Fruit fly (Drosophila melanogaster) whole organism, embryonic: ENCODE data around the gene a10.
A peak's percentile ranks its signal among the peaks of the same experiment; 100 is the strongest.

Source experiments
- ATbp ChIP-seq: fragments of 200-800 bp; sonication (Bioruptor generic); optimal IDR thresholded peaks from 2 replicates; lab custom pipeline; 2017; ENCODE audit warnings: missing biosample characterization, mild to moderate bottlenecking, missing genetic modification characterization, missing genetic modification reagents
- Bgb ChIP-seq: fragments of 200-800 bp; sonication (Bioruptor generic); IDR thresholded peaks from 2 replicates; pipeline ENCODE4 v1.3.6; 2022; ENCODE audit warnings: missing biosample characterization, missing genetic modification characterization; ENCODE audit not compliant: partially characterized antibody
- CG14710 ChIP-seq: fragments of 200-800 bp; sonication (Bioruptor generic); optimal IDR thresholded peaks from 3 replicates; lab custom pipeline; 2019; ENCODE audit warnings: missing biosample characterization, mild to moderate bottlenecking, missing genetic modification characterization, moderate library complexity
- CG14860 ChIP-seq: fragments of 200-800 bp; sonication (Bioruptor generic); IDR thresholded peaks from 3 replicates; pipeline ENCODE4 v1.3.6; 2022; ENCODE audit warnings: missing biosample characterization, missing genetic modification characterization; ENCODE audit not compliant: partially characterized antibody
- CG16813 ChIP-seq: fragments of 200-800 bp; sonication (Bioruptor generic); IDR thresholded peaks from 3 replicates; pipeline ENCODE4 v1.3.6; 2022; ENCODE audit warnings: missing biosample characterization, missing genetic modification characterization; ENCODE audit not compliant: partially characterized antibody
- CG2116 ChIP-seq: fragments of 200-800 bp; sonication (Bioruptor generic); optimal IDR thresholded peaks from 3 replicates; lab custom pipeline; 2018; ENCODE audit warnings: missing biosample characterization, mild to moderate bottlenecking, missing genetic modification characterization
- CG30431 ChIP-seq: fragments of 200-800 bp; sonication (Bioruptor generic); optimal IDR thresholded peaks from 2 replicates; lab custom pipeline; 2017; ENCODE audit warnings: missing biosample characterization, missing genetic modification characterization
- CG3726 ChIP-seq: fragments of 200-800 bp; sonication (Bioruptor generic); IDR thresholded peaks from 3 replicates; pipeline ENCODE4, ENCODE4 v1.3.6; 2022; ENCODE audit warnings: missing biosample characterization, missing genetic modification characterization
- CG6791 ChIP-seq: fragments of 200-800 bp; sonication (Bioruptor generic); IDR thresholded peaks from 3 replicates; pipeline ENCODE4 v1.3.6; 2022; ENCODE audit warnings: missing biosample characterization, missing genetic modification characterization; ENCODE audit not compliant: partially characterized antibody
- CG7963 ChIP-seq: fragments of 200-800 bp; sonication (Bioruptor generic); IDR thresholded peaks from 3 replicates; pipeline ENCODE4 v1.3.6; 2022; ENCODE audit warnings: missing biosample characterization, missing genetic modification characterization; ENCODE audit not compliant: partially characterized antibody
- Dll ChIP-seq: fragments of 200-800 bp; sonication (Bioruptor generic); IDR thresholded peaks from 4 replicates; pipeline ENCODE4 v1.3.6; 2022; ENCODE audit warnings: missing biosample characterization, missing genetic modification characterization; ENCODE audit not compliant: partially characterized antibody
- Dp ChIP-seq: fragments of 200-800 bp; sonication (Bioruptor generic); optimal IDR thresholded peaks from 2 replicates; lab custom pipeline; 2018; ENCODE audit warnings: missing biosample characterization, mild to moderate bottlenecking, missing genetic modification characterization, moderate library complexity
- Ets65A ChIP-seq: fragments of 200-800 bp; sonication (Bioruptor generic); peaks from one replicate; lab custom pipeline; 2016; ENCODE audit warnings: missing biosample characterization, missing genetic modification characterization
- Gsc ChIP-seq: fragments of 200-800 bp; sonication (Bioruptor generic); IDR thresholded peaks from 2 replicates; pipeline ENCODE4 v1.3.6; 2022; ENCODE audit warnings: missing biosample characterization, missing genetic modification characterization
- HLH4C ChIP-seq: fragments of 200-800 bp; sonication (Bioruptor generic); IDR thresholded peaks from 3 replicates; pipeline ENCODE4 v1.3.6; 2022; ENCODE audit warnings: missing biosample characterization, missing genetic modification characterization; ENCODE audit not compliant: partially characterized antibody
- MBD-R2 ChIP-seq: fragments of 200-800 bp; sonication (Bioruptor generic); IDR thresholded peaks from 2 replicates; pipeline ENCODE4 v1.3.6; 2022; ENCODE audit warnings: missing biosample characterization, missing genetic modification characterization
- MESR4 ChIP-seq: fragments of 200-800 bp; sonication (Bioruptor generic); optimal IDR thresholded peaks from 2 replicates; lab custom pipeline; 2018; ENCODE audit warnings: missing biosample characterization, mild to moderate bottlenecking, missing genetic modification characterization, moderate library complexity
- Mrtf ChIP-seq: fragments of 200-800 bp; sonication (Bioruptor generic); IDR thresholded peaks from 3 replicates; pipeline ENCODE4 v1.3.6; 2022; ENCODE audit warnings: missing biosample characterization, missing genetic modification characterization
- Myb ChIP-seq: fragments of 200-800 bp; sonication (Bioruptor generic); optimal IDR thresholded peaks from 2 replicates; lab custom pipeline; 2016; ENCODE audit warnings: missing biosample characterization, missing genetic modification characterization
- Opbp ChIP-seq: fragments of 200-800 bp; sonication (Bioruptor generic); IDR thresholded peaks from 3 replicates; pipeline ENCODE4 v1.3.6; 2022; ENCODE audit warnings: missing biosample characterization, missing genetic modification characterization; ENCODE audit not compliant: partially characterized antibody
- Rfx ChIP-seq: fragments of 200-800 bp; sonication (Bioruptor generic); IDR thresholded peaks from 2 replicates; pipeline ENCODE4 v1.3.6; 2022; ENCODE audit warnings: missing biosample characterization, missing genetic modification characterization
- Scr ChIP-seq: fragments of 200-800 bp; sonication (Bioruptor generic); IDR thresholded peaks from 2 replicates; pipeline ENCODE4 v1.3.6; 2022; ENCODE audit warnings: missing biosample characterization, missing genetic modification characterization; ENCODE audit not compliant: partially characterized antibody
- ci ChIP-seq: fragments of 200-800 bp; sonication (Bioruptor generic); IDR thresholded peaks from 3 replicates; pipeline ENCODE4 v1.3.6; 2022; ENCODE audit warnings: missing biosample characterization, missing genetic modification characterization
- crp ChIP-seq, 2 experiments: fragments of 200-800 bp; sonication (Bioruptor generic); optimal IDR thresholded peaks; 2 replicates in 1 of 2; 3 replicates in 1 of 2; lab custom pipeline; 2017; ENCODE audit warnings: missing biosample characterization in 2 of 2, missing genetic modification characterization in 2 of 2, mild to moderate bottlenecking in 1 of 2, moderate library complexity in 1 of 2
- grau ChIP-seq: fragments of 200-800 bp; optimal IDR thresholded peaks from 3 replicates; lab custom pipeline; 2019; ENCODE audit warnings: missing biosample characterization, mild to moderate bottlenecking, missing genetic modification characterization, moderate library complexity
- hb ChIP-seq: fragments of 200-800 bp; sonication (Bioruptor generic); IDR thresholded peaks from 3 replicates; pipeline ENCODE4 v1.3.6; 2022; ENCODE audit warnings: missing biosample characterization, missing genetic modification characterization; ENCODE audit not compliant: partially characterized antibody
- hbn ChIP-seq: fragments of 200-800 bp; sonication (Bioruptor generic); IDR thresholded peaks from 2 replicates; pipeline ENCODE4 v1.3.6; 2022; ENCODE audit warnings: missing biosample characterization, missing genetic modification characterization; ENCODE audit not compliant: partially characterized antibody
- hth ChIP-seq: fragments of >200 bp; optimal IDR thresholded peaks from 2 replicates; lab custom pipeline; 2017; ENCODE audit warnings: inconsistent platforms
- insv ChIP-seq, 2 experiments: fragments of 200-800 bp; sonication (Bioruptor generic); optimal IDR thresholded peaks; 3 replicates each; lab custom pipeline; 2016 to 2018; ENCODE audit warnings: missing biosample characterization in 2 of 2, missing genetic modification characterization in 2 of 2
- pan ChIP-seq, 4 experiments: fragments of >200 bp in 3 of 4; fragments of 200-800 bp in 1 of 4; sonication (Bioruptor generic) in 1 of 4; optimal IDR thresholded peaks in 3 of 4; IDR thresholded peaks in 1 of 4; 2 replicates each; pipeline versions ENCODE4 v1.3.6 to Lab custom; 2017 to 2022; ENCODE audit warnings: missing biosample characterization in 2 of 4, missing genetic modification characterization in 2 of 4, mixed read lengths in 1 of 4
- stwl ChIP-seq: fragments of 200-800 bp; sonication (Bioruptor generic); optimal IDR thresholded peaks from 3 replicates; lab custom pipeline; 2018; ENCODE audit warnings: missing biosample characterization, mild to moderate bottlenecking, missing genetic modification characterization, moderate library complexity
- tup ChIP-seq: fragments of 200-800 bp; sonication (Bioruptor generic); optimal IDR thresholded peaks from 2 replicates; lab custom pipeline; 2016; ENCODE audit warnings: missing biosample characterization, mild to moderate bottlenecking, missing genetic modification characterization, moderate library complexity
- unc-4 ChIP-seq: fragments of 200-800 bp; sonication (Bioruptor generic); IDR thresholded peaks from 2 replicates; pipeline ENCODE4 v1.3.6; 2022; ENCODE audit warnings: missing biosample characterization, missing genetic modification characterization; ENCODE audit not compliant: partially characterized antibody
- zen2 ChIP-seq: fragments of 200-800 bp; sonication (Bioruptor generic); IDR thresholded peaks from 3 replicates; pipeline ENCODE4 v1.3.6; 2022; ENCODE audit warnings: missing biosample characterization, missing genetic modification characterization; ENCODE audit not compliant: partially characterized antibody

a10 gene

DNA sequence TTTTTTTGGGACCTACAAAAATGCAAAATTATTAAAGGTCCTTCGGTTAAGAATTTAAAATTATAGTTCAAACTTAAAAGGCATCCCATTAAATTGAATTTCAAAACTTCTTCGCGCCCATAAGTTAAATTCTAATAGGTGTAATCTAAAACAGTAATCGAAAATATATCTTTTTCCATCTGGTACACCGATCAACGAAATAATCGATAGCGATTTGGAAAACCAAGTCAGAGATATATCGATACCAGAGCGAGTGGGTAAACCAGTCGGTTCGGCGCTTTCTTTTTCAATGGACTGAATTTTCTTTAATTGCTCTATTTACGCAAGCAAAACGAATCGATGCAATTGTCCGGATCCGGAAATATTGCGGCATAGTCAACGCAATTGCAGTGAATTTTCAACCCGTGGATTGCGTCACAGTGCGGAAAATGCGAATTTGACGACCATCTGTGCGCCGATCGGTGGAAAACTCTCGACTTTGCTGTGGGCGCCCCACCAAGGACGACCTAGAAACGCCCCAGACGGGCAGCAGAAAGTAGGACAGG, 626 bp upstream of the a10 start, which contains the start of gene Fit2 (continued):
- TF ChIP-seq Ets65A (no peak), CG14710 (tag; lab: Kevin White, UChicago) (peak; percentile 76), Mrtf (GFP tag; lab: Robert Waterston, UW) (no peak), stwl (tag; lab: Kevin White, UChicago) (peak; percentile 71), CG3726 (GFP tag; lab: Robert Waterston, UW) (no peak), hbn (GFP tag; lab: Robert Waterston, UW) (peak; percentile 95), CG7963 (peak; percentile 100), ATbp (GFP tag; lab: Kevin White, UChicago) (no peak), zen2 (GFP tag; lab: Robert Waterston, UW) (peak; percentile 100), insv (GFP tag; optimal IDR thresholded peaks at IDR 0.05; lab: Kevin White, UChicago) (no peak), tup (GFP tag; lab: Kevin White, UChicago) (no peak), hb (peak; percentile 100), Dll (GFP tag; lab: Robert Waterston, UW) (peak; percentile 95), CG16813 (peak; percentile 95), CG2116 (peak; percentile 91), hth (lab: Kevin White, UChicago) (no peak), Myb (GFP tag; lab: Kevin White, UChicago) (peak; percentile 65), CG14860 (peak; percentile 99), Gsc (no peak), CG6791 (GFP tag; lab: Robert Waterston, UW) (peak; percentile 99)

DNA sequence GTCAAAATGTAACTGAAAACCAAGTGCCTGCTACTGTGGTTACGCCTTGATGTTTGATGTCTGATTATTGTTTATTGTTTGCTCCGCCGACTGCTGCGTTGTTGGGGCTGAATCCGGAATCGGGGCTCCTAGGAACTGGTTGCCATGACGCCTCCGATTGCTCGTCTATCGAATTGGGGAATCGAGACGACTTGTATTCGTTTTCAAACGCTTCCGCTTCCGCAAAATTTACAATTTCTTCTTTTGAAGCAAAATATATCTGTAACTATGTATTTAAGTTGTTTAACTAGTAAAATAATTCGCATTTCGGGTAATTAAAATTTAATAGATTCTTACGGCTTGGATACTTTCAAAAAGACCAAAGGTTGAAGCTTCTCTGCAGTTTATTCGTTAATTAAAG, 785 bp downstream of the a10 start, which contains the start of gene CG6652:
Gene CG6652, minus strand, starts transcription at position 101 of the 400 bp plus-strand sequence.
- TF ChIP-seq crp (GFP tag; optimal IDR thresholded peaks at IDR 0.05; lab: Kevin White, UChicago), result no peak
- TF ChIP-seq Rfx, result peak; percentile 15; the same call in 1 of the 2 replicates

DNA sequence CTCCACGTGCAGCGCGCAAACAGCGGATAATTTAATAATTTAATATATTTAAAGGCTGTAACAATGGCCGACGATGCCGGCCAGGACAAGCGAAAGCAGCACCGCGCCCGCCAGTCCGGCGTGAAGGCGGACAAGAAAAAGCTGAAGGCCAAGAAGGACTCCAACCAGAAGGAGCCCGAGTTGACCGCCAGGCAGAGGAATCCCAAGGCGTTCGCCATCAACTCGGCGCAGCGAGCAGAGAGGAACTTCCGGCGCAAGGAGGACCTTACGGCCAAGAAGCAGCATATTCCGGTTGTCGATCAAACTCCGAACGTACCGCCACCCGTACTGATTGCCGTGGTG, 7.0 kb downstream of the a10 start:
- TF ChIP-seq CG30431 (no peak), Bgb (GFP tag; lab: Robert Waterston, UW) (peak; percentile 4; the same call in 1 of the 2 replicates), grau (tag; lab: Kevin White, UChicago) (no peak), MBD-R2 (GFP tag; lab: Robert Waterston, UW) (peak; percentile 53), pan (optimal IDR thresholded peaks at IDR 0.05; lab: Kevin White, UChicago) (no peak), pan (GFP tag; optimal IDR thresholded peaks at IDR 0.05 in 1 of 2, IDR thresholded peaks at IDR 0.05 in 1 of 2) (peak in 1 of 2 experiments; percentile 1), ci (peak; percentile 1; the same call in 1 of the 3 replicates), CG14860 (0 out of 3 replicates have a peak, but pooled peaks have one; percentile 45), unc-4 (peak; percentile 9; the same call in 1 of the 2 replicates), Dll (GFP tag; lab: Robert Waterston, UW) (0 out of 4 replicates have a peak, but pooled peaks have one; percentile 1), Dp (GFP tag; lab: Kevin White, UChicago) (no peak), Scr (no peak), Opbp (GFP tag; lab: Robert Waterston, UW) (peak; percentile 61; the same call in 1 of the 3 replicates), MESR4 (peak; percentile 52), HLH4C (GFP tag; lab: Robert Waterston, UW) (0 out of 3 replicates have a peak, but pooled peaks have one; percentile 3)
- TF ChIP-seq, all 482 proteins: peak for 10
